Worm (Caenorhabditis elegans) whole organism, L2 larva: ENCODE measurements around the gene nrx-1.

Source experiments
- C34F6.9 ChIP-seq: fragments of 150-350 bp; optimal IDR thresholded peaks from 2 replicates; lab custom pipeline; 2014; ENCODE audit warnings: missing biosample characterization, missing genetic modification characterization
- R02D3.7 ChIP-seq: fragments of 150-350 bp; optimal IDR thresholded peaks from 2 replicates; lab custom pipeline; 2014; ENCODE audit warnings: missing biosample characterization, missing genetic modification characterization
- Y55F3AM.14 ChIP-seq: fragments of 200-800 bp; sonication (Bioruptor generic); optimal IDR thresholded peaks from 2 replicates; lab custom pipeline; 2018; ENCODE audit warnings: mild to moderate bottlenecking, missing genetic modification characterization, missing compliant biosample characterization
- ZK546.5 ChIP-seq: sonication (generic microtip); optimal IDR thresholded peaks from 2 replicates; lab custom pipeline; 2017; ENCODE audit warnings: missing biosample characterization, missing genetic modification characterization
- alr-1 ChIP-seq: fragments of 150-350 bp; optimal IDR thresholded peaks from 2 replicates; lab custom pipeline; 2014; ENCODE audit warnings: missing biosample characterization, missing genetic modification characterization
- aly-2 ChIP-seq: fragments of 150-350 bp; optimal IDR thresholded peaks from 2 replicates; lab custom pipeline; 2014; ENCODE audit warnings: missing biosample characterization, missing genetic modification characterization
- ama-1 ChIP-seq: fragments of 150-350 bp; optimal IDR thresholded peaks from 2 replicates; lab custom pipeline; 2018; ENCODE audit warnings: inconsistent platforms
- blmp-1 ChIP-seq: sonication (generic microtip); optimal IDR thresholded peaks from 2 replicates; lab custom pipeline; 2017; ENCODE audit warnings: missing genetic modification characterization, mild to moderate bottlenecking, missing compliant biosample characterization, antibody characterized with exemption, moderate library complexity; ENCODE audit not compliant: insufficient read depth
- ceh-16 ChIP-seq: fragments of 150-350 bp; optimal IDR thresholded peaks from 2 replicates; lab custom pipeline; 2014; ENCODE audit warnings: missing biosample characterization, missing genetic modification characterization
- ceh-82 ChIP-seq: fragments of 150-350 bp; optimal IDR thresholded peaks from 2 replicates; lab custom pipeline; 2014; ENCODE audit warnings: missing biosample characterization, missing genetic modification characterization
- crh-2 ChIP-seq: sonication (generic microtip); optimal IDR thresholded peaks from 2 replicates; lab custom pipeline; 2017; ENCODE audit warnings: missing biosample characterization, missing genetic modification characterization
- dmd-4 ChIP-seq: sonication (generic microtip); optimal IDR thresholded peaks from 2 replicates; lab custom pipeline; 2017; ENCODE audit warnings: missing biosample characterization, missing genetic modification characterization
- elt-3 ChIP-seq: sonication (generic microtip); optimal IDR thresholded peaks from 2 replicates; lab custom pipeline; 2017; ENCODE audit warnings: missing biosample characterization, missing genetic modification characterization
- gmeb-1 ChIP-seq: fragments of 150-350 bp; optimal IDR thresholded peaks from 2 replicates; lab custom pipeline; 2014; ENCODE audit warnings: missing biosample characterization, missing genetic modification characterization
- lin-11 ChIP-seq: fragments of 150-350 bp; sonication (generic microtip); optimal IDR thresholded peaks from 2 replicates; lab custom pipeline; 2014; ENCODE audit warnings: missing biosample characterization, missing genetic modification characterization, inconsistent platforms, mixed read lengths
- lin-13 ChIP-seq: fragments of 150-350 bp; optimal IDR thresholded peaks from 2 replicates; lab custom pipeline; 2014; ENCODE audit warnings: missing biosample characterization, missing genetic modification reagents, missing genetic modification characterization
- lin-39 ChIP-seq: fragments of 150-350 bp; optimal IDR thresholded peaks from 2 replicates; lab custom pipeline; 2014; ENCODE audit warnings: missing biosample characterization, missing genetic modification reagents, missing genetic modification characterization
- mab-5 ChIP-seq: fragments of 150-350 bp; optimal IDR thresholded peaks from 2 replicates; lab custom pipeline; 2014; ENCODE audit warnings: missing biosample characterization, missing genetic modification characterization
- mbf-1 ChIP-seq: sonication (generic microtip); optimal IDR thresholded peaks from 2 replicates; lab custom pipeline; 2017; ENCODE audit warnings: missing biosample characterization, missing genetic modification characterization
- mdl-1 ChIP-seq, 2 experiments: fragments of 150-350 bp in 1 of 2; sonication (generic microtip) in 1 of 2; optimal IDR thresholded peaks; 2 replicates each; lab custom pipeline; 2017; ENCODE audit warnings: missing biosample characterization in 2 of 2, missing genetic modification characterization in 2 of 2
- nhr-10 ChIP-seq: sonication (generic microtip); optimal IDR thresholded peaks from 2 replicates; lab custom pipeline; 2017; ENCODE audit warnings: missing biosample characterization, missing genetic modification characterization
- nhr-11 ChIP-seq: fragments of 150-350 bp; optimal IDR thresholded peaks from 2 replicates; lab custom pipeline; 2014; ENCODE audit warnings: missing biosample characterization, missing genetic modification characterization
- nhr-12 ChIP-seq: fragments of 150-350 bp; optimal IDR thresholded peaks from 2 replicates; lab custom pipeline; 2014; ENCODE audit warnings: missing biosample characterization, missing genetic modification characterization
- nhr-23 ChIP-seq: fragments of 150-350 bp; optimal IDR thresholded peaks from 2 replicates; lab custom pipeline; 2014; ENCODE audit warnings: missing biosample characterization, missing genetic modification reagents, missing genetic modification characterization
- nhr-237 ChIP-seq: fragments of 150-350 bp; optimal IDR thresholded peaks from 2 replicates; lab custom pipeline; 2014; ENCODE audit warnings: missing biosample characterization, missing genetic modification characterization
- nhr-25 ChIP-seq: fragments of 150-350 bp; sonication (generic microtip); optimal IDR thresholded peaks from 3 replicates; lab custom pipeline; 2014; ENCODE audit warnings: missing biosample characterization, missing genetic modification characterization
- nhr-6 ChIP-seq: fragments of 150-350 bp; optimal IDR thresholded peaks from 2 replicates; lab custom pipeline; 2014; ENCODE audit warnings: missing biosample characterization, missing genetic modification characterization
- nhr-77 ChIP-seq: fragments of 150-350 bp; optimal IDR thresholded peaks from 2 replicates; lab custom pipeline; 2014; ENCODE audit warnings: missing biosample characterization, missing genetic modification characterization
- sem-4 ChIP-seq: fragments of 150-350 bp; optimal IDR thresholded peaks from 2 replicates; lab custom pipeline; 2014; ENCODE audit warnings: missing biosample characterization, missing genetic modification reagents, missing genetic modification characterization
- skn-1 ChIP-seq: sonication (generic microtip); optimal IDR thresholded peaks from 2 replicates; lab custom pipeline; 2017; ENCODE audit warnings: missing biosample characterization, missing genetic modification characterization
- sma-3 ChIP-seq: sonication (generic microtip); optimal IDR thresholded peaks from 2 replicates; lab custom pipeline; 2016; ENCODE audit warnings: missing genetic modification reagents, missing genetic modification characterization, missing compliant biosample characterization
- sma-9 ChIP-seq, 2 experiments: fragments of 150-350 bp in 1 of 2; sonication (generic microtip) in 1 of 2; optimal IDR thresholded peaks; 2 replicates each; lab custom pipeline; 2014 to 2016; ENCODE audit warnings: missing genetic modification characterization in 2 of 2, mild to moderate bottlenecking in 1 of 2, missing biosample characterization in 1 of 2, missing compliant biosample characterization in 1 of 2, missing genetic modification reagents in 1 of 2, moderate library complexity in 1 of 2
- snpc-4 ChIP-seq: fragments of 150-350 bp; optimal IDR thresholded peaks from 2 replicates; lab custom pipeline; 2014; ENCODE audit warnings: missing biosample characterization, missing genetic modification characterization
- unc-39 ChIP-seq: fragments of 150-350 bp; optimal IDR thresholded peaks from 2 replicates; lab custom pipeline; 2014; ENCODE audit warnings: missing biosample characterization, missing genetic modification characterization
- unc-55 ChIP-seq: fragments of 150-350 bp; sonication (generic microtip); optimal IDR thresholded peaks from 3 replicates; lab custom pipeline; 2014; ENCODE audit warnings: missing biosample characterization, missing genetic modification reagents, missing genetic modification characterization
- unc-62 ChIP-seq: fragments of 150-350 bp; optimal IDR thresholded peaks from 2 replicates; lab custom pipeline; 2014; ENCODE audit warnings: missing biosample characterization, missing genetic modification reagents, missing genetic modification characterization
- zag-1 ChIP-seq: fragments of 150-350 bp; optimal IDR thresholded peaks from 2 replicates; lab custom pipeline; 2014; ENCODE audit warnings: missing biosample characterization, missing genetic modification characterization
- ztf-1 ChIP-seq: fragments of 200-800 bp; sonication (Bioruptor generic); conservative IDR thresholded peaks from 2 replicates; pipeline ENCODE4 v1.3.6; 2022; ENCODE audit warnings: missing genetic modification characterization, missing compliant biosample characterization
- ztf-11 ChIP-seq: sonication (generic microtip); optimal IDR thresholded peaks from 2 replicates; lab custom pipeline; 2017; ENCODE audit warnings: missing biosample characterization, missing genetic modification characterization
- ztf-4 ChIP-seq: fragments of 150-350 bp; optimal IDR thresholded peaks from 2 replicates; lab custom pipeline; 2014; ENCODE audit warnings: missing biosample characterization, missing genetic modification characterization

The nrx-1 gene

ce11 chrV:10792775-10793174 lies 32.0 kb upstream of the nrx-1 start, which contains the start of gene D1054.10:
Gene D1054.10, minus strand, starts transcription at chrV:10792875.
- TF ChIP-seq C34F6.9 (tag; lab: Kevin White, UChicago) = no peak
- no peak for TF ChIP-seq ztf-4 (tag; lab: Kevin White, UChicago)
- no peak for TF ChIP-seq alr-1 (tag; lab: Kevin White, UChicago)
- no peak for TF ChIP-seq ztf-1
- no peak for TF ChIP-seq nhr-12
- TF ChIP-seq lin-11 = no peak
- TF ChIP-seq Y55F3AM.14 (GFP tag; lab: Kevin White, UChicago) = no peak
- TF ChIP-seq nhr-25 (tag; lab: Kevin White, UChicago) = no peak
- no peak for TF ChIP-seq R02D3.7 (tag; lab: Kevin White, UChicago)
- no peak for TF ChIP-seq crh-2 (tag; lab: Kevin White, UChicago)
- TF ChIP-seq lin-39 (tag; lab: Kevin White, UChicago) = no peak
- no peak for TF ChIP-seq ztf-11

ce11 chrV:10793498-10793897 lies 31.3 kb upstream of the nrx-1 start, which contains the start of gene ule-3:
Gene ule-3, plus strand, starts transcription at chrV:10793798.
- TF ChIP-seq skn-1 (tag; lab: Kevin White, UChicago) = no peak
- no peak for TF ChIP-seq lin-39 (tag; lab: Kevin White, UChicago)

- no peak for TF ChIP-seq ZK546.5
- TF ChIP-seq unc-62 (GFP tag; lab: Kevin White, UChicago) = no peak
- no peak for TF ChIP-seq zag-1
- TF ChIP-seq gmeb-1 (tag; lab: Kevin White, UChicago) = no peak
Observed at ce11 chrV:10794463-10794862, 30.3 kb upstream of the nrx-1 start.

- TF ChIP-seq R02D3.7 (tag; lab: Kevin White, UChicago) (no peak), nhr-6 (tag; lab: Kevin White, UChicago) (no peak), ztf-4 (tag; lab: Kevin White, UChicago) (no peak), nhr-23 (tag; lab: Kevin White, UChicago) (no peak), ama-1 (no peak), zag-1 (no peak), crh-2 (tag; lab: Kevin White, UChicago) (no peak), unc-55 (no peak), skn-1 (tag; lab: Kevin White, UChicago) (no peak), lin-13 (GFP tag; lab: Kevin White, UChicago) (no peak), nhr-12 (no peak), sem-4 (tag; lab: Kevin White, UChicago) (no peak), aly-2 (no peak)
Observed at ce11 chrV:10795494-10795893, 29.3 kb upstream of the nrx-1 start, which contains the start of gene D1054.19. Gene D1054.19, plus strand, starts transcription at chrV:10795794.

- TF ChIP-seq dmd-4 (tag; lab: Kevin White, UChicago) (no peak), Y55F3AM.14 (GFP tag; lab: Kevin White, UChicago) (no peak), skn-1 (tag; lab: Kevin White, UChicago) (no peak), ztf-4 (tag; lab: Kevin White, UChicago) (no peak), elt-3 (tag; lab: Kevin White, UChicago) (no peak), zag-1 (no peak), mab-5 (no peak), mbf-1 (tag; lab: Kevin White, UChicago) (no peak), ztf-1 (no peak), aly-2 (no peak), ceh-82 (no peak)
- TF ChIP-seq, all 48 proteins: peak for 0
Observed at ce11 chrV:10798090-10798489, 26.7 kb upstream of the nrx-1 start, which contains the start of gene srh-184. Gene srh-184, minus strand, starts transcription at chrV:10798190.

ce11 chrV:10801154-10801553 lies 23.7 kb upstream of the nrx-1 start, which contains the start of gene D1054.18:
Gene D1054.18, minus strand, starts transcription at chrV:10801198.
- TF ChIP-seq ceh-82 (no peak), unc-39 (no peak), nhr-12 (no peak), unc-55 (no peak), dmd-4 (tag; lab: Kevin White, UChicago) (no peak), ama-1 (no peak), lin-11 (no peak), alr-1 (tag; lab: Kevin White, UChicago) (no peak), mbf-1 (tag; lab: Kevin White, UChicago) (no peak), lin-39 (tag; lab: Kevin White, UChicago) (no peak), ztf-4 (tag; lab: Kevin White, UChicago) (no peak), nhr-237 (tag; lab: Kevin White, UChicago) (no peak), nhr-77 (no peak), sma-9 (GFP tag; optimal IDR thresholded peaks at IDR 0.05; lab: Kevin White, UChicago) (peak; percentile 74), sma-9 (tag; optimal IDR thresholded peaks at IDR 0.05; lab: Kevin White, UChicago) (no peak), lin-13 (GFP tag; lab: Kevin White, UChicago) (no peak), aly-2 (no peak), blmp-1 (tag; lab: Kevin White, UChicago) (no peak), ceh-16 (tag; lab: Kevin White, UChicago) (no peak), nhr-11 (tag; lab: Kevin White, UChicago) (no peak), skn-1 (tag; lab: Kevin White, UChicago) (peak; percentile 15), mdl-1 (tag; optimal IDR thresholded peaks at IDR 0.05; lab: Kevin White, UChicago) (peak in 1 of 2 experiments; percentile 26), nhr-10 (tag; lab: Kevin White, UChicago) (no peak), sma-3 (no peak), ztf-1 (no peak), snpc-4 (tag; lab: Kevin White, UChicago) (no peak), nhr-23 (tag; lab: Kevin White, UChicago) (no peak), Y55F3AM.14 (GFP tag; lab: Kevin White, UChicago) (no peak), mab-5 (no peak)
